Worm (Caenorhabditis elegans) whole organism, dauer: ENCODE results near the gene K11H3.5.

ENCODE experiments used
- unc-62 ChIP-seq: sonication (generic microtip); optimal IDR thresholded peaks from 2 replicates; lab custom pipeline; 2017; ENCODE audit warnings: missing biosample characterization, missing genetic modification reagents, missing genetic modification characterization

The K11H3.5 gene

DNA sequence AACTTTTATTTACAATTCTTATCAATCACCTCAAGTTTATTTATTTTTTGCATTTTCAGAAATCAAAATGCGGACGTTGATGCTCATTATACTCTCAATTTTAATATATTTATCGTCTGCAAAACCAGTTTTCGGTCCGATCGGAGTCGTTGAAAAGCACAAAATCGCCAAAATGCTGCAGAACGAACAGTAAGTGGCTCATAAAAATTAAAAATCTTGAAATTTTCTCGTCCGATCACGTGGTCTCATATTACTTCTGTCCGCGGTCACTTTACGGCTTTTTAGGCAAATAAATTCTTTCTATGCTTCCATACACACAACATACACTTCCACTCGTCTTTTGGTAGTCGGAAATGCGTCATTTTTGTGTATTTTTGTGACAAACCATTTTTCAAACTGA, at the start of gene K11H3.5:
Gene K11H3.5 (plus strand): TSS at position 54 of the 400 bp plus-strand sequence.
- no peak for TF ChIP-seq unc-62

DNA sequence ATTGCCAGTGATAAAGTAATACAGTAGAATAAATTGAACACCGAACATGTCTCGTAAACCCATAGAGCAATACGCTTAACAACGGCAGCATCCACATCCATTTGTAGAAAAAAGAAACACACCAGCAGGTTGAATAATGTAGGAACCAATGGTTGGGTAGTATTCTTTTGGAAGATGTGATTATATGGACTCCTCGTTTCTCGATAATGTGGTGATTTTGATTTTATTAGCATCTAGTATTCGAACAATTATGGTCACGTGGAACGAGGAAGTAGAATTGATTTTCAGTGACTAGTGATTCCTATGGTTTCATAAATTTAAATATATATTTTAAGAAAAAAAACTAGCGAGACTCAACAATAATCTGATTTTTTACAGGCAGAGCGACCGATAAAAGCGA, 47.1 kb upstream of the K11H3.5 start, which contains the start of gene srxa-10:
Gene srxa-10 (minus strand): TSS at position 101 of the 400 bp plus-strand sequence.
- no peak for TF ChIP-seq unc-62

DNA sequence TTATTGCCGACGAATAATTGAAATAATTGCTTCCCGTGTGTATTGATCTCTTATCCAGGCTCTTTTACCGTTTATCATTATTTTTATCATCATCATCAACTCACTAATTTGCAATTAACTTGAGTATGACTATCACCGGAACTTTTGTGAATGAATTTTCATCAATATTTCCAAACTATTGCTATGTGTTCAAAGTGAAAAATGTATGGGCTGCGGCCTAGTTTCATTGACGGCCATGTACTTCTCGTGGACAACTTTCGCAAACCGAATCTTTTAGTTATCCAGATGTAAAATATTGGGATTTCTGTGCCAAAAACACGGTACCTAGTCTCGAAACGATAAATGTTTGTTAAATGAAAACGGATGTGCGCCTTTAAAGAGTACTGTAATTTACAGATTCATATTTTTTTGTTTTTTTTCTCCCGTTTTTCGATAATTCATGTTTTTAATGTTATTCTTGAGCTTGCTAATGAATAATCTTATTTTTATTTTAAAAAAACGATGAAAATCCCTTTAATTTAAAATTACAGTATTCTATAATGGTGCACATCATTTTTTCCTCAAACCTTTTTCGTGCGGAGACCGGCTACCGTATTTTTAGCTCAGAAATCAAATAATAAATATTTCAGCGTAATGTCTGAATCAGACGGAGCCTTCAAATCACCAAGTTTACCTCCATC, 45.0 kb upstream of the K11H3.5 start, which contains the start of gene ZK632.2:
Gene ZK632.2 (plus strand): TSS at position 630 of the 680 bp plus-strand sequence.
- TF ChIP-seq unc-62 = no peak

DNA sequence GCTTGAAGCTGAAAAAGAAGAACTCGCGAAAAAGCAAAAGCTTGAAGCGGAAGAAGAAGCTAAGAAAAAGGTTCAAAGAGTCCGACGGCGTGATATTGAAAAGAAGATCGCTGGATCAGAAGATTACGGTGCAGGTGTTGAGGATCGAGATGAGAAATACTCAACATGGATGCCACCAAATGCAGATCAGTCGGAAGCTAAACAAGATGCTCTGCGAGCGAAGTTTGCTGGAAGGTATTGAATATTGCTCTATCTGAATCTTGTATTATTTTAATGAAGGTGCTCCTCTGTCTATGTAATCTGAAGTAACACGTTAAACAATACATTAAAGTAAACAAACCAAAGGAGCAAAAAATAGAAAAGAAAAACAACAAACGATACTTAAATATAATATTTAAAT, 41.5 kb upstream of the K11H3.5 start:
- no peak for TF ChIP-seq unc-62

DNA sequence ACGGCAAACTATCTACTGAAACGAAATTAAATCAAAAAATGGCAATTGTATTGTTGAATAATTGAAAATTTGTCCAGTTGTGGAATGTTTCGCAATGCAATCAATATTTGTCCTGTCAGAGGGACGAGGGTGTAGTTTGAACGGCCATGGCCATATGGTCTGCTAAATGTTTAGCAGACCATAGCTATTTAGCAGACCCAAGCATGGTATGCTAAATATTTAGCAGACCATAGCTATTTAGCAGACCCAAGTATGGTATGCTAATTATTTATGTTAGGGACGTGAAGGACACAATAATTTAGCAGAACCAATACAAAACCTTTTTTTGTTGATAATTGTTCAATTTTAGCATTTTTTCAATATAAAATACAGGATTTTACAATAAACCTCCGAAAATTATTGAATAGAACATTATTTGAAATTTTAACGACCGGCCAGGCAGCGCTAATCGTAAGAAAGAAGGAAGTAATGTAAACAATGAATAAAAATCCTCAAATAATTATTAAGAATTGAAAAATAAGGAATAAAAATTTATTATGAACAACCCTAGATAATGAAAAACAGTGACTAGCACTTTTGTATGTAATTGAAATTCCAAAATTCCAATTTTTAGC, 38.5 kb upstream of the K11H3.5 start, which contains the start of gene riok-3:
Gene riok-3 (minus strand): TSS at position 15 of the 614 bp plus-strand sequence.
- TF ChIP-seq unc-62 = no peak

DNA sequence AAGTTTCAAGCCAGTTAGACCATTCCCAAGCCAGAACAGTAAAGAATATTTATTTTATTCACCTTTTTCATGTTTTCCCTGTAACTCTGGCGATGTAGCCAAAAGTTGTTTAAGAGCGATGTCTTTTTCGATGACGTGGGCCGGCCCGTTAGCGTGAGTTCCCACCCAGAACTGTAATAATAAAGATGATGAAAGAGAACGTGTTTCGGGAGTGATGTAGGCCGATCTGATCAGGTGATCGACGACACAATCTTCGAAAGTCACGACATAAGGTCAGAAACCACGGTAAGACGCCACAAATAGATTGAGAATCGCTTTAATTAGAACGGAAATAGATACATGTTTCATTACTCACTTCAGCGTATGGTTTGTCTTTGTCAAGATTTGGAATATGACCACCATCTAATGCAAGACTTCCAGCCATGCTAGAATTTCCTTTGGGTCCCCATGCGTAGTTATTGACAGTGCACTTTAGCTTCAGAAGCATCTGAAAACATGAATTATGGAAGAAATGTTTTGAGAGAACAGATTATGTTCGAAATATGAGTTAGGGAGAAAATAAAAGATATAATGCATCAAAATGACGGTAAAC, 36.5 kb upstream of the K11H3.5 start, which contains the start of gene ZK632.4:
Gene ZK632.4 (minus strand): TSS at position 487 of the 592 bp plus-strand sequence.
- TF ChIP-seq unc-62 = no peak

DNA sequence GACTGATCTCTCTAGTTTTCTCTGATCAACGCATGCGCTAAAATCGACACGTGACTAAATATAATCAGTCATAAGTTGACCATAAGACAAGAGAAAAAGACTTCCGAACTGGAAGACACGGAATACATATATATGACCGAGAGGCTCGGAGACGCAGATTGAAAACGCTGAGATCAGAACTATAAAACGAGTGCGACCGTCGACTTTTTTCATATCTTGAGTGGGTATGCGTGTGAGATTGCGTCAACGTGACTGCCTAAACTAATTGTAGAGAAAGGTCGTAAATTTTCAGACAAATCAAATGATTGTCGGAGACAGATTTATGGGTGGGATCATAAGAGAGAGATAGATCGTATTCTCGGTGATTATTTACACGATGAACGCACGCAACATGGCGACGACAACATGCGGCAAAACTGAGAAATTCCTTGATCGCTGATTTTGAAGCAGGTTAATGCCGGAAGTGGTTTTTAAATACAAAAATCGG, 36.0 kb upstream of the K11H3.5 start:
- TF ChIP-seq unc-62 = no peak

DNA sequence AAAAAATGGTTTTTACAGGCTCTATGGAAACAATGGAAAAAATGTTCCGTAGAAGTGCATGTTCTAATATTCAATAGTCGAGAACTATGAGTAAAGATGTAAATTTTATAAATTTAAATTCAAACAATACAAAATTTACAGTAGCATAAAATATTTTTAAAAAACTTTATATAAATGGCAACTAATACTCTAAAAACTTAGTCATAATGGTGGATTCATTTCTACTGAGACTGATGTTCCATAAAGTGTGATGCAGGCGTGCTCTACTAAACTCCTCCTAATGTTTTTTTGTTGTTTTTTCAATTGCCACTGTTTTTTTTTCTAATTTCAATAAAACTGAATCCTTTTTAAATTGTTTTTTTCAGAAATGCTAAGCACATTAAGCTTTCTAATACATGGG, 35.4 kb upstream of the K11H3.5 start, which contains the start of gene gtap-2:
Gene gtap-2 (plus strand): TSS at position 366 of the 400 bp plus-strand sequence.
- no peak for TF ChIP-seq unc-62

DNA sequence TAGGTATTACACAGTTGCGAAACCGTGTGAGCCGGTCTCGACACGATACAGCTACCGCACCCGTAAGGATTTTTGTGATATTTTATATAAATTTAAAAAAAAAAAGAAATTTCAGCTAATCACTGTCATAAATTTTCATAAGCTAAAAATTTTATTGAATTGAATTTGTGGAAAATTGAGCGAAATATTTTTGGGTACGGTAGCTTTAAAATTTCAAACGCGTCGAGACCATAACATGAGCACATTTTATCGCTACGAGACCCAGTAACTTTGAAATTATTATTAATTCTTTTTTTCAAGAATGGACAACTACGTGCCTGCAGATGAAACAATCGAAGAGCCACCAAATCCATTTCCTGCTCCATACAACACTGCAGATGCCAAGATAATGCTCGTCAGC, 30.4 kb upstream of the K11H3.5 start, which contains the start of gene ZK632.14:
Gene ZK632.14 (plus strand): TSS at position 301 of the 400 bp plus-strand sequence.
- TF ChIP-seq unc-62 = no peak

DNA sequence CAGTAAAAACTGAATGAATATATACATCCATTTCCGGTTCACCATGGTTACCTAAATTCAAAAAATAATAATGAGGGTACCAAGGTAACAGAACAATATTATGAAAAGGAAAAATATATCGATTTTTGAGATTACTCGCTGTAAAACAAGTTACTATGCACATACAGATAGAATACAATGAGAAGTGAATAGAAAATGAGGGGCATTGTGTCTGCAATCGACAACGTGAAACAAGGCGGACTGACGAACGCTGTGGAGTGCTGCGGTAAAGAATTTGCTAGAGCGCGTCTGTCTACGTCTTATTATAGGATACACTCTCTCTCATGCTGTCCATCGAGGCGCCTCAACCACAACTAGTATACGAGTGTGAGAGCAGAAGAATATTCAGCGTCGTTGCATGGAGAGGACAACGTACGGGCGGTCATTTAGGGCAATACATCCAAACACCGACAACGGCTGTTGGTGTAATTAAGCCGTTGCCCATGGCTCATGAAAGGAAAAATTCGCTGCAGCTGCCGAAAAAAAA, 26.4 kb upstream of the K11H3.5 start, which contains the start of gene cnx-1:
Gene cnx-1 (minus strand): TSS at position 51 of the 526 bp plus-strand sequence.
- no peak for TF ChIP-seq unc-62

DNA sequence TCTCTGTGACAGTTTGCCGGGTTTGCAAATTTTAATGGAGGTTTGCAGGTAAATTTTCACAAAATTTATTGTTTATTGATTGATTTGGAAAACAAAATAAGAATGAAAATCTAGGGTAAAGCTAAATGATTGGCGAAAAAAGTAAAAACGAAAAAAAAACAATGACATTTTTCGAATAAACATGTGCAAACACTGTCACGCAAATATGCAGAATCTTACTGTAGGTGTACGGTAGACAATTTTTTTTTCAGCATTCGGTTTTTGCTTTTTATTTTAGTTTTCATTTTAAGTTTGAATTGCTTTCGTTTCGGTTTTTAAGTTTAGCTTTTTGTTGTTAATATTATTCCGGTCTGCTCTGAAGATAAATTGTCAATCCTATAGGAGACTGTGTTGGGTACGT, 25.7 kb upstream of the K11H3.5 start:
- TF ChIP-seq unc-62 = no peak

DNA sequence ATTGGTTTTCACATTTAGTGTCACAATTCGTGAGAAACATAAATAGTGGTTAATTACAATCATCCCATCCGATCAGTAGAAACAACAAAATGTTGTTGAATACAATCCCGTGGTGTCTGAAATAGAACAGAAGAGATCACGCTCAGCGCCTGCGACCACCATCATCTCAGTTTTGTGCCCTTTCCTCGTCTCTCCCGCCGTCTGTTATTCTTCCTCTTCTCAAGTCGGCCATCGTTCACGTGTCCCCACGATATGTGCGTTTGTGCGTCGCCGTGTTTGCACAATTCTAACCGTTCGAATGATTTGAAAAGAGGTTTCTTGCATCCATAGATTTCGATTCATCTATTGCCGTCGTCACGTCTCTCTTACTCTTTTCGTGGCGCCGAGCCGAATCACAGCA, 24.8 kb upstream of the K11H3.5 start, which contains the start of gene panl-3:
Gene panl-3 (plus strand): TSS at position 294 of the 400 bp plus-strand sequence.
- no peak for TF ChIP-seq unc-62

DNA sequence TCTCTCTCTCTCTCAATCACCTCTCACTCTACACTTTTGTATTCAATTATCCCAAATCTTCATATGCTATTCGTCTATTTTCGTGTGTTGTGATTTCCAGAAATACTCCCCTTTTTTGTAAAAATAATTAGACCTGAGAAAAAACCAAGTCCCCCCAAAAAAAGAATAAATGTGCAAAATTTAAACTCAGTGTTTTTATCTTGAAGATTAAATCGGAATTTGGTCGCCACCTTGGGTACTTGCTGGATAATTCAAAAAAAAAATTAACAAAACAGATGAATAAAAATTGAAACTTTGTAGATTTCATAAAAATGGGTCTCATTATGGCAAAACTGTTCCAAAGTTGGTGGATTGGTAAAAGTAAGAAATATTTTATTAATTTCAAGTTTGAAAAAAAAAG, 20.6 kb upstream of the K11H3.5 start, which contains the start of gene arl-5:
Gene arl-5 (plus strand): TSS at position 301 of the 400 bp plus-strand sequence.
- no peak for TF ChIP-seq unc-62

DNA sequence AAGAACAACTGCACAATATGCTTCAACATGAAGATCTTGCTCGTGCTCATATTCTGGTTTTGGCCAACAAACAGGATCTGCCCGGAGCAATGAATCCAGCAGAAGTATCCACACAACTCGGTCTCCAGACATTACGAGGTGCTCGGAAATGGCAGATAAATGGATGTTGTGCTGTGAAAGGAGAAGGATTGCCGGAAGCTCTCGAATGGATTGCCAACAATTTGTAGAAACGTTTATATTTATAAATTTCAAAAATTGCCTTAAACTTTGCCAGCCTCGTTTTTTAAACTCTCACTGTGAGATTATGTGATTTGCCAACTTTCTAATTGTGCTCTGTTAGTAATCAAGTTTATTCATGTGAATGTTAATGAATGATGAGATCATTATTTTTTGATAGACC, 19.8 kb upstream of the K11H3.5 start:
- no peak for TF ChIP-seq unc-62

DNA sequence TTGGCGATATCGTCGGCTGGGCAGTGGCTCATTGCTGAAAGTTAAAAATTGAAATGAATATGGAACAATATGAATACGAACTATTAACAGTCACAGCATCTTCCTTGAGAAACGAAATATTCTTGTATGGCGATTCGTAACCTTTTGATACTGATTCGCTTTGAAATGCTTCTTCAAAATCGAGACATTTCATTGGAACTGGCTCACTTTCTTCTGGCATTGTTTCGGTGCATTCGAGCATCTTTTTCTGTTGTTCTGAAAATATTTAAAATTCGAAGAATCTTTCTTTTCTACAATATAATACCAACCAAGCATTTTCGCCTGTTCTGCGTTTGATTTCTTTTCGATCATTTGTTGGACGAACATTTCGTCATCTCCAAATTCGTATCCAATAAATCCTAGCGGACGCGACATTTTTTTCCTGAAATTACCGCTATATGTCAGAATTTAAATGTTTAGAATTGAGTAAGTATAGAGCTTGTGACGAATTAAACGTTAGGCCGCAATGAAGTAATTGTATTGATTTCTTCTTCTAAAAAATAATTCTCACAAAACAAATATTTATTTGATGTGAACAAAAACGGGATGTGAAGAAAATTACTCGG, 19.1 kb upstream of the K11H3.5 start, which contains the start of gene lin-52:
Gene lin-52 (minus strand): TSS at position 421 of the 605 bp plus-strand sequence.
- no peak for TF ChIP-seq unc-62
